Worm (Caenorhabditis elegans): ENCODE results near the gene srg-9.

DNA sequence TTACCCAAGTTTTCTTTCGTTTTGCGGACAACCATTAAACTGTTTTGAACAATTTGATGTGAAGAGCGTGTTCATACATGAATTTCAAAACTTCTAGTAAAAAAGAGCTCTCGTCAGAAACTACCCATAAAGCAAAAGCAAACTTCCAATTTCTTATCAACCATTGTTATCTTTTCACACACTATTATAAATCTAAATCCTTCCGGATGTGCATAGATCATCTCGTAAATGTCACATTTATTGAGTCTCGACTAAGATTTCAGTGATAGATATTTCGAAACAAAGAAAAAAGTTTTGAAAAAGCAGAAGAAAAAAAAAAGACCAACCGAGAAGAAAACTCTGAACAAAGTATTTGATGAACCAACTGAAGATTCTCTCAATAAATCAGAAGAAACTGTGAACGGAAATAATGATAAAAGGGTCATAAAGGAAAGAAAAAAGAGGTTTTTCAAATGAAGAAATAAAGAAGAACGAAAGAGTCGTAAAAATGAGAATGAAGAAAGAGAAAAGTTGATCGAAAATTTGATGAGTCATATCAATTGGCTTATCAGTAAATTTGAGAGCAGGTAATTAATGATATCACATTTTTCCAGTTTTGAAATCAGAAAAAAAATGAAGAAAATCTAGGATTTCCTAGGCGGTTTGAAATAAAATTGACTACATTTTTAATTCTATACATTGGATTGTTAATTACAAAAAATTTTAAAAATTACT, 34.1 kb upstream of the srg-9 start:
- TF ChIP-seq tbp1 (GFP tag; optimal IDR thresholded peaks at IDR 0.05) (no peak), tbx-9 (tag; optimal IDR thresholded peaks at IDR 0.05; ENCODE audit: borderline replicate concordance) (no peak), lsy-27 (tag; optimal IDR thresholded peaks at IDR 0.05; ENCODE audit: borderline replicate concordance, insufficient read depth) (no peak)
